Fruit fly (Drosophila melanogaster) whole organism, embryonic: Measurements from ENCODE around the gene Atg5.

Source experiments
- CG10654 ChIP-seq: fragments of 200-800 bp; sonication (Bioruptor generic); optimal IDR thresholded peaks from 2 replicates; lab custom pipeline; 2016; ENCODE audit warnings: missing biosample characterization, missing genetic modification characterization
- CG12659 ChIP-seq: fragments of 200-800 bp; sonication (Bioruptor generic); optimal IDR thresholded peaks from 3 replicates; lab custom pipeline; 2017; ENCODE audit warnings: mild to moderate bottlenecking, missing biosample characterization, missing genetic modification reagents, missing genetic modification characterization
- CG14014 ChIP-seq: fragments of 200-800 bp; sonication (Bioruptor generic); IDR thresholded peaks from 2 replicates; pipeline ENCODE4 v1.3.6; 2022; ENCODE audit warnings: missing biosample characterization, missing genetic modification characterization
- CG17829 ChIP-seq: fragments of 200-800 bp; optimal IDR thresholded peaks from 2 replicates; lab custom pipeline; 2019; ENCODE audit warnings: missing biosample characterization, mild to moderate bottlenecking, missing genetic modification characterization, moderate library complexity
- CG18476 ChIP-seq: fragments of 200-800 bp; sonication (Bioruptor generic); optimal IDR thresholded peaks from 2 replicates; lab custom pipeline; 2016; ENCODE audit warnings: missing biosample characterization, mild to moderate bottlenecking, missing genetic modification characterization
- CG2120 ChIP-seq: fragments of 200-800 bp; sonication (Bioruptor generic); optimal IDR thresholded peaks from 3 replicates; lab custom pipeline; 2016; ENCODE audit warnings: missing biosample characterization, missing genetic modification characterization
- CG2875 ChIP-seq: fragments of 200-800 bp; sonication (Bioruptor generic); optimal IDR thresholded peaks from 2 replicates; lab custom pipeline; 2017; ENCODE audit warnings: missing biosample characterization, mild to moderate bottlenecking, missing genetic modification characterization, missing genetic modification reagents
- CG32772 ChIP-seq: fragments of 200-800 bp; sonication (Bioruptor generic); IDR thresholded peaks from 2 replicates; pipeline ENCODE4 v1.3.6; 2022; ENCODE audit warnings: missing biosample characterization, missing genetic modification characterization
- CG4707 ChIP-seq: fragments of 200-800 bp; sonication (Bioruptor generic); optimal IDR thresholded peaks from 2 replicates; lab custom pipeline; 2018; ENCODE audit warnings: missing biosample characterization, mild to moderate bottlenecking, missing genetic modification characterization, moderate library complexity
- CG6765 ChIP-seq: fragments of 200-800 bp; sonication (Bioruptor generic); optimal IDR thresholded peaks from 3 replicates; lab custom pipeline; 2017; ENCODE audit warnings: missing biosample characterization, mild to moderate bottlenecking, missing genetic modification characterization
- CG7963 ChIP-seq: fragments of 200-800 bp; sonication (Bioruptor generic); IDR thresholded peaks from 3 replicates; pipeline ENCODE4 v1.3.6; 2022; ENCODE audit warnings: missing biosample characterization, missing genetic modification characterization; ENCODE audit not compliant: partially characterized antibody
- CG8281 ChIP-seq: fragments of 200-800 bp; sonication (Bioruptor generic); optimal IDR thresholded peaks from 2 replicates; lab custom pipeline; 2018; ENCODE audit warnings: missing biosample characterization, mild to moderate bottlenecking, missing genetic modification characterization, moderate library complexity
- Drgx ChIP-seq: fragments of 200-800 bp; sonication (Bioruptor generic); IDR thresholded peaks from 2 replicates; pipeline ENCODE4 v1.3.6; 2022; ENCODE audit warnings: missing biosample characterization, missing genetic modification characterization
- E2f1 ChIP-seq: fragments of 200-800 bp; sonication (Bioruptor generic); IDR thresholded peaks from 2 replicates; pipeline ENCODE4 v1.3.6; 2022; ENCODE audit warnings: missing biosample characterization, missing genetic modification characterization
- Eip74EF ChIP-seq, 2 experiments: fragments of 200-800 bp in 1 of 2; fragments of >200 bp in 1 of 2; sonication (Bioruptor generic) in 1 of 2; optimal IDR thresholded peaks; 2 replicates each; lab custom pipeline; 2017 to 2019; ENCODE audit warnings: missing biosample characterization in 2 of 2, missing genetic modification characterization in 2 of 2, mild to moderate bottlenecking in 1 of 2, moderate library complexity in 1 of 2
- Elba2 ChIP-seq: fragments of 200-800 bp; sonication (Bioruptor generic); optimal IDR thresholded peaks from 3 replicates; lab custom pipeline; 2016; ENCODE audit warnings: missing biosample characterization, missing genetic modification characterization
- GATAe ChIP-seq: fragments of 200-800 bp; sonication (Bioruptor generic); conservative IDR thresholded peaks from 2 replicates; pipeline ENCODE4 v1.3.6; 2022; ENCODE audit warnings: missing biosample characterization, missing genetic modification characterization
- H15 ChIP-seq: fragments of 200-800 bp; sonication (Bioruptor generic); IDR thresholded peaks from 3 replicates; pipeline ENCODE4 v1.3.6; 2022; ENCODE audit warnings: missing biosample characterization, missing genetic modification characterization
- Hr51 ChIP-seq, 2 experiments: fragments of 200-800 bp; sonication (Bioruptor generic); optimal IDR thresholded peaks; 2 replicates in 1 of 2; 3 replicates in 1 of 2; lab custom pipeline; 2016 to 2018; ENCODE audit warnings: missing biosample characterization in 2 of 2, missing genetic modification characterization in 2 of 2, mild to moderate bottlenecking in 1 of 2, moderate library complexity in 1 of 2
- Lpt ChIP-seq: fragments of >200 bp; optimal IDR thresholded peaks from 2 replicates; lab custom pipeline; 2018; ENCODE audit warnings: missing biosample characterization, missing genetic modification characterization
- Med ChIP-seq: fragments of 200-800 bp; sonication (Bioruptor generic); peaks from one replicate; lab custom pipeline; 2016; ENCODE audit warnings: missing biosample characterization, missing genetic modification characterization, mild to moderate bottlenecking, inconsistent platforms, moderate library complexity
- Poxn ChIP-seq: fragments of 200-800 bp; sonication (Bioruptor generic); IDR thresholded peaks from 2 replicates; pipeline ENCODE4 v1.3.6; 2022; ENCODE audit warnings: missing biosample characterization, missing genetic modification characterization
- Sin3A ChIP-seq: fragments of >200 bp; optimal IDR thresholded peaks from 2 replicates; lab custom pipeline; 2018
- Six4 ChIP-seq: fragments of 200-800 bp; sonication (Bioruptor generic); optimal IDR thresholded peaks from 2 replicates; lab custom pipeline; 2016; ENCODE audit warnings: missing biosample characterization, missing genetic modification characterization
- Spps ChIP-seq: fragments of 200-800 bp; sonication (Bioruptor generic); optimal IDR thresholded peaks from 2 replicates; lab custom pipeline; 2018; ENCODE audit warnings: missing biosample characterization, mild to moderate bottlenecking, missing genetic modification characterization
- bbx ChIP-seq: fragments of 200-800 bp; sonication (Bioruptor generic); IDR thresholded peaks from 2 replicates; pipeline ENCODE4 v1.3.6; 2022; ENCODE audit warnings: missing biosample characterization, missing genetic modification characterization; ENCODE audit not compliant: partially characterized antibody
- bcd ChIP-seq: fragments of 200-800 bp; sonication (Bioruptor generic); optimal IDR thresholded peaks from 2 replicates; lab custom pipeline; 2017; ENCODE audit warnings: missing biosample characterization, mild to moderate bottlenecking, missing genetic modification characterization
- cg ChIP-seq: fragments of 200-800 bp; sonication (Bioruptor generic); optimal IDR thresholded peaks from 3 replicates; lab custom pipeline; 2019; ENCODE audit warnings: missing biosample characterization, mild to moderate bottlenecking, missing genetic modification characterization, moderate library complexity
- ci ChIP-seq: fragments of 200-800 bp; sonication (Bioruptor generic); IDR thresholded peaks from 3 replicates; pipeline ENCODE4 v1.3.6; 2022; ENCODE audit warnings: missing biosample characterization, missing genetic modification characterization
- da ChIP-seq: fragments of 200-800 bp; sonication (Bioruptor generic); optimal IDR thresholded peaks from 2 replicates; lab custom pipeline; 2016; ENCODE audit warnings: missing biosample characterization, missing genetic modification characterization
- danr ChIP-seq: fragments of 200-800 bp; sonication (Bioruptor generic); IDR thresholded peaks from 2 replicates; pipeline ENCODE4 v1.3.6; 2022; ENCODE audit warnings: missing biosample characterization, missing genetic modification characterization
- grau ChIP-seq: fragments of 200-800 bp; optimal IDR thresholded peaks from 3 replicates; lab custom pipeline; 2019; ENCODE audit warnings: missing biosample characterization, mild to moderate bottlenecking, missing genetic modification characterization, moderate library complexity
- ham ChIP-seq: fragments of 200-800 bp; sonication (Bioruptor generic); IDR thresholded peaks from 2 replicates; pipeline ENCODE4 v1.3.6; 2022; ENCODE audit warnings: missing biosample characterization, missing genetic modification characterization
- hth ChIP-seq: fragments of >200 bp; optimal IDR thresholded peaks from 2 replicates; lab custom pipeline; 2017; ENCODE audit warnings: inconsistent platforms
- ken ChIP-seq: fragments of 200-800 bp; sonication (Bioruptor generic); IDR thresholded peaks from 3 replicates; pipeline ENCODE4 v1.3.6; 2022; ENCODE audit warnings: missing biosample characterization, missing genetic modification characterization
- knrl ChIP-seq: fragments of 200-800 bp; sonication (Bioruptor generic); IDR thresholded peaks from 3 replicates; pipeline ENCODE4 v1.3.6; 2022; ENCODE audit warnings: missing biosample characterization, missing genetic modification characterization; ENCODE audit not compliant: partially characterized antibody
- lmd ChIP-seq: fragments of 200-800 bp; sonication (Bioruptor generic); IDR thresholded peaks from 2 replicates; pipeline ENCODE4 v1.3.6; 2022; ENCODE audit warnings: missing biosample characterization, missing genetic modification characterization
- luna ChIP-seq: fragments of 200-800 bp; sonication (Bioruptor generic); optimal IDR thresholded peaks from 2 replicates; lab custom pipeline; 2016; ENCODE audit warnings: missing biosample characterization, missing genetic modification characterization
- oc ChIP-seq: fragments of 200-800 bp; sonication (Bioruptor generic); optimal IDR thresholded peaks from 2 replicates; lab custom pipeline; 2018; ENCODE audit warnings: missing biosample characterization, mild to moderate bottlenecking, missing genetic modification characterization, moderate library complexity
- pho ChIP-seq: fragments of 200-800 bp; sonication (Bioruptor generic); optimal IDR thresholded peaks from 2 replicates; lab custom pipeline; 2016; ENCODE audit warnings: missing biosample characterization, missing genetic modification characterization
- pros ChIP-seq: fragments of 200-800 bp; sonication (Bioruptor generic); optimal IDR thresholded peaks from 3 replicates; lab custom pipeline; 2019; ENCODE audit warnings: missing biosample characterization, mild to moderate bottlenecking, missing genetic modification characterization, moderate library complexity
- ro ChIP-seq: fragments of 200-800 bp; sonication (Bioruptor generic); IDR thresholded peaks from 2 replicates; pipeline ENCODE4 v1.3.6; 2022; ENCODE audit warnings: missing biosample characterization, missing genetic modification characterization
- trh ChIP-seq: fragments of 200-800 bp; sonication (Bioruptor generic); optimal IDR thresholded peaks from 2 replicates; lab custom pipeline; 2016; ENCODE audit warnings: missing biosample characterization, missing genetic modification characterization
- ttk ChIP-seq: fragments of 200-800 bp; sonication (Bioruptor generic); IDR thresholded peaks from 2 replicates; pipeline ENCODE4 v2.1.2; 2022; ENCODE audit warnings: missing biosample characterization, missing genetic modification characterization
- tup ChIP-seq: fragments of 200-800 bp; sonication (Bioruptor generic); optimal IDR thresholded peaks from 2 replicates; lab custom pipeline; 2016; ENCODE audit warnings: missing biosample characterization, mild to moderate bottlenecking, missing genetic modification characterization, moderate library complexity
- vvl ChIP-seq: fragments of 200-800 bp; sonication (Bioruptor generic); IDR thresholded peaks from 2 replicates; pipeline ENCODE4 v1.3.6; 2022; ENCODE audit warnings: missing biosample characterization, missing genetic modification characterization
- wdn ChIP-seq: fragments of 200-800 bp; sonication (Bioruptor generic); IDR thresholded peaks from 2 replicates; pipeline ENCODE4 v1.3.6; 2022; ENCODE audit warnings: missing biosample characterization, missing genetic modification characterization
- z ChIP-seq: fragments of 200-800 bp; sonication (Bioruptor generic); IDR thresholded peaks from 3 replicates; pipeline ENCODE4 v1.3.6; 2022; ENCODE audit warnings: missing biosample characterization, missing genetic modification characterization
- zfh1 ChIP-seq: fragments of 200-800 bp; sonication (Bioruptor generic); IDR thresholded peaks from 3 replicates; pipeline ENCODE4 v1.3.6; 2022; ENCODE audit warnings: missing biosample characterization, missing genetic modification characterization

The Atg5 gene

DNA sequence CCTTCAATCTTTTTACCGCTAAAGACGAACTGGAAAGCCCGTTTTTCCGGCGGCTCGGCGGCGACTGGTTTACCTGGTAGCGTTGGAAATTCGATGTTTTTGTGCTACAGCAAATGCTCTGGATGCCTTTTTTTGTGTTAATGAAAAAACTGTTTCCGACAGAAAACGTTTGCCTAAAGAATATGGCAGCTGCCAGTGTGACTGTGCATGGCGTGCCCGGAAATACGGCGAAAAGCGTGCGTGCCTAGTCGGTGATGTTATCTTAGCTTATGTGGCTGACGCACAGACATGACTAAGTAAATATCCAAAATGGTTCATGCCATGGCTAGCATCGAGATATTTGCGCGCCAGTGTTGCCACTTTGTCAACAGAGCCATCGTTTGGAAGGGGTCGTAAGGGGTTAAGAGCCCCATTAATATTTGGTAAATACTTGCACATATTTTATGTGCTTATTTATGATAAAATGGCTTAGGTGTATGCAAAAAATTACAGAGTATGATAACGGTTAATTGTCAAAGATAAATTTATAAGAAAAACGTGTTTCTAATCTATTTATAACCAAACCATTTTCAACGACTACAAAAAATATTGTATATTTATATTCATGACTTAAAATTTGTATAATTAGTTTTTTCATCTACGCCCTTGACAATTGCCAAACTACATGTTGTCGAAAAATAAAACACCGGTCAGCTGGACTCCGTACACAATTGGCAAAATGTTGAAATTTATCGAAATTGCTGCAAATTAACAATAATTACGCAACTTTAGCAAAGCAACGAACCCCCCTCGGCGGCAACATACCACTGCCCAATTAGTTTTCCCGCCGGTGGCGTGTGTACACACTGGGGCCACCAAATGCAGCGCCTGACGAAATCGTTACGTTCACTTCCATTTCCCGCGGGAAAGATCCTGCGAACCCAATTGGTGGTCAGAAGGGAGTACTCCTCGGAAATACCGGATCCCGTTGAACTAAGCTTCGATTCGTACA, 37.3 kb downstream of the Atg5 start, which contains the start of gene CG2059 (continued):
- no peak for TF ChIP-seq pros (GFP tag; lab: Kevin White, UChicago)
- peak; percentile 47 for TF ChIP-seq CG32772 (GFP tag; lab: Robert Waterston, UW)
- peak; percentile 44 for TF ChIP-seq CG18476 (GFP tag; lab: Kevin White, UChicago)
- TF ChIP-seq CG17829 = peak; percentile 34
- no peak; the same call in 1 of the 2 replicates for TF ChIP-seq GATAe (GFP tag; lab: Robert Waterston, UW)
- TF ChIP-seq cg = no peak
- TF ChIP-seq CG6765 (GFP tag; lab: Kevin White, UChicago) = no peak
- TF ChIP-seq ttk = no peak
- peak; percentile 22 for TF ChIP-seq CG2875
- TF ChIP-seq Spps (tag; lab: Kevin White, UChicago) = no peak
- peak; percentile 57; the same call in 2 of the 3 replicates for TF ChIP-seq zfh1
- peak in 1 of 2 experiments; percentile 50 for TF ChIP-seq Hr51 (GFP tag; optimal IDR thresholded peaks at IDR 0.05; lab: Kevin White, UChicago)
- peak; percentile 38 for TF ChIP-seq CG10654 (GFP tag; lab: Kevin White, UChicago)
- TF ChIP-seq oc (tag; lab: Kevin White, UChicago) = no peak
- peak; percentile 24; the same call in 1 of the 2 replicates for TF ChIP-seq CG14014 (GFP tag; lab: Robert Waterston, UW)
- TF ChIP-seq ci (GFP tag; lab: Robert Waterston, UW) = peak; percentile 81
- TF ChIP-seq ham (GFP tag; lab: Robert Waterston, UW) = no peak
- TF ChIP-seq wdn (GFP tag; lab: Robert Waterston, UW) = peak; percentile 27; the same call in 1 of the 2 replicates
- no peak for TF ChIP-seq ro (GFP tag; lab: Robert Waterston, UW)
- TF ChIP-seq Drgx (GFP tag; lab: Robert Waterston, UW) = no peak
- TF ChIP-seq E2f1 (GFP tag; lab: Robert Waterston, UW) = peak; percentile 51
- no peak for TF ChIP-seq z (GFP tag; lab: Robert Waterston, UW)
- TF ChIP-seq tup (GFP tag; lab: Kevin White, UChicago) = no peak
- TF ChIP-seq trh (GFP tag; lab: Kevin White, UChicago) = no peak
- TF ChIP-seq CG8281 = no peak
- TF ChIP-seq CG2120 (GFP tag; lab: Kevin White, UChicago) = peak; percentile 56
- peak; percentile 48; the same call in 1 of the 2 replicates for TF ChIP-seq lmd (GFP tag; lab: Robert Waterston, UW)
- TF ChIP-seq Elba2 (GFP tag; lab: Kevin White, UChicago) = peak; percentile 84
- peak; percentile 34 for TF ChIP-seq grau
- TF ChIP-seq Lpt (GFP tag; lab: Kevin White, UChicago) = no peak
- peak; percentile 58 for TF ChIP-seq bbx (GFP tag; lab: Robert Waterston, UW)
- TF ChIP-seq danr = no peak
- no peak for TF ChIP-seq hth (lab: Kevin White, UChicago)
- TF ChIP-seq knrl = peak; percentile 52
- TF ChIP-seq Poxn (GFP tag; lab: Robert Waterston, UW) = no peak
- no peak for TF ChIP-seq CG4707 (GFP tag; lab: Kevin White, UChicago)
- TF ChIP-seq luna (GFP tag; lab: Kevin White, UChicago) = no peak
- TF ChIP-seq vvl (GFP tag; lab: Robert Waterston, UW) = peak; percentile 72
- peak; percentile 97 for TF ChIP-seq Med (GFP tag; lab: Kevin White, UChicago)
- TF ChIP-seq pho (GFP tag; lab: Kevin White, UChicago) = peak; percentile 56
- peak; percentile 56 for TF ChIP-seq bcd (GFP tag; lab: Kevin White, UChicago)
- TF ChIP-seq Six4 = no peak
- TF ChIP-seq H15 = no peak
- TF ChIP-seq CG12659 (GFP tag; lab: Kevin White, UChicago) = peak; percentile 90
- TF ChIP-seq Sin3A = peak; percentile 54
- no peak for TF ChIP-seq Eip74EF (GFP tag; optimal IDR thresholded peaks at IDR 0.05; lab: Kevin White, UChicago)
- 0 out of 3 replicates have a peak, but pooled peaks have one; percentile 36 for TF ChIP-seq CG7963
- peak; percentile 69; the same call in 1 of the 3 replicates for TF ChIP-seq ken
- peak; percentile 44 for TF ChIP-seq da
